Fruit fly (Drosophila melanogaster): ENCODE data around the gene RabX6.
A peak's percentile ranks its signal among the peaks of the same experiment; 100 is the strongest.

DNA sequence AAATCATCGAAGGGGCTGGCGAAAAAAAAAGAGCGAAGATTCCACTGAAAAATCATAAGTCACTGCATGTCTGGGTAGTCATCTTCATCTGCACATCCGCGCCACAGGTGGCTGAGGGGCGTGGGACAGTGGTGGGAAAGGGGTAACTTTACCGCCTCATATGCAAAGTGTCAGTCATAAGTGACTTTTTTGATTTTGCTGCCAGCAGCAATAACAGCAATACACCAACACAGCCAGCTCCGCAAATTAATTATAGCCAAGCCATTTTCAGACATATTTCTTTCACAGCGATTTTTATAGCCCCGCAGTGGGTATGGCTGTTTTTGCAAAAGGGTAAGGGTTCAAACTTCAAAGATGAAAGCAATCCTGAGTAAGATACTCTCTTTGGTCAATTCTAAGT, 28.1 kb downstream of the RabX6 start:
- TF ChIP-seq CG34367 (tag; optimal IDR thresholded peaks at IDR 0.05) (no peak), CG14655 (GFP tag; optimal IDR thresholded peaks at IDR 0.05) (no peak), rn (GFP tag; IDR thresholded peaks at IDR 0.05) (no peak), D1 (tag; optimal IDR thresholded peaks at IDR 0.05) (no peak), CG12605 (GFP tag; IDR thresholded peaks at IDR 0.05) (no peak), CG8159 (tag; optimal IDR thresholded peaks at IDR 0.05) (no peak), CG4496 (GFP tag; IDR thresholded peaks at IDR 0.05) (peak; percentile 11; the same call in 1 of the 3 replicates), fd96Ca (GFP tag; IDR thresholded peaks at IDR 0.05) (no peak), Pif1A (GFP tag; optimal IDR thresholded peaks at IDR 0.05) (no peak), CG32121 (GFP tag; IDR thresholded peaks at IDR 0.05) (no peak), CG13204 (GFP tag; optimal IDR thresholded peaks at IDR 0.05) (no peak)
